Fruit fly (Drosophila melanogaster): ENCODE data around the gene CG14322.
A peak's percentile ranks its signal among the peaks of the same experiment; 100 is the strongest.

Gene CG14322

dm6 chr3R:17714773-17715344 lies 67.4 kb downstream of the CG14322 start:
- TF ChIP-seq CG15073 (GFP tag; optimal IDR thresholded peaks at IDR 0.05) (no peak), H2.0 (GFP tag; IDR thresholded peaks at IDR 0.05) (no peak), CG8388 (GFP tag; optimal IDR thresholded peaks at IDR 0.05) (no peak), ssp (GFP tag; IDR thresholded peaks at IDR 0.05) (no peak), emc (GFP tag; optimal IDR thresholded peaks at IDR 0.05) (no peak), Asciz (GFP tag; optimal IDR thresholded peaks at IDR 0.05) (no peak), CG16779 (GFP tag; IDR thresholded peaks at IDR 0.05) (0 out of 2 replicates have a peak, but pooled peaks have one; percentile 16), ara (GFP tag; IDR thresholded peaks at IDR 0.05) (no peak), twi (tag; optimal IDR thresholded peaks at IDR 0.05) (peak; percentile 80), Opbp (GFP tag; IDR thresholded peaks at IDR 0.05; ENCODE audit: partially characterized antibody) (no peak), sc (optimal IDR thresholded peaks at IDR 0.05) (no peak), sc (GFP tag; optimal IDR thresholded peaks at IDR 0.05) (no peak), CG9437 (GFP tag; optimal IDR thresholded peaks at IDR 0.05) (no peak), PHDP (tag; optimal IDR thresholded peaks at IDR 0.05) (no peak), CG15696 (tag; optimal IDR thresholded peaks at IDR 0.05) (no peak), CG11085 (GFP tag; IDR thresholded peaks at IDR 0.05) (no peak), Ada2b (GFP tag; IDR thresholded peaks at IDR 0.05) (no peak), zfh1 (GFP tag; IDR thresholded peaks at IDR 0.05) (no peak), CG4360 (GFP tag; IDR thresholded peaks at IDR 0.05) (peak; percentile 47), CG18599 (GFP tag; optimal IDR thresholded peaks at IDR 0.05) (peak; percentile 11), CG17361 (GFP tag; IDR thresholded peaks at IDR 0.05) (no peak), tna (GFP tag; IDR thresholded peaks at IDR 0.05; ENCODE audit: partially characterized antibody) (no peak), Hr78 (GFP tag; optimal IDR thresholded peaks at IDR 0.05) (peak in 1 of 2 experiments; percentile 2), Fer2 (tag; optimal IDR thresholded peaks at IDR 0.05) (no peak), Optix (GFP tag; IDR thresholded peaks at IDR 0.05) (no peak), CG2875 (GFP tag; optimal IDR thresholded peaks at IDR 0.05) (no peak), bsh (GFP tag; optimal IDR thresholded peaks at IDR 0.05) (no peak), crol (GFP tag; IDR thresholded peaks at IDR 0.05) (peak; percentile 97), CG4730 (GFP tag; IDR thresholded peaks at IDR 0.05) (no peak), Gug (GFP tag; IDR thresholded peaks at IDR 0.05) (no peak), D (optimal IDR thresholded peaks at IDR 0.05) (no peak), D (GFP tag; optimal IDR thresholded peaks at IDR 0.05) (no peak), slbo (GFP tag; IDR thresholded peaks at IDR 0.05) (no peak), tup (GFP tag; optimal IDR thresholded peaks at IDR 0.05) (no peak), CG12659 (GFP tag; optimal IDR thresholded peaks at IDR 0.05) (no peak), CG6791 (GFP tag; IDR thresholded peaks at IDR 0.05; ENCODE audit: partially characterized antibody) (no peak), CG6765 (GFP tag; optimal IDR thresholded peaks at IDR 0.05) (no peak), cg (GFP tag; optimal IDR thresholded peaks at IDR 0.05) (peak; percentile 79), Six4 (GFP tag; optimal IDR thresholded peaks at IDR 0.05) (no peak), rib (GFP tag; IDR thresholded peaks at IDR 0.05) (peak; percentile 30; the same call in 1 of the 2 replicates), CG8290 (GFP tag; optimal IDR thresholded peaks at IDR 0.05) (no peak), CG8290 (tag; optimal IDR thresholded peaks at IDR 0.05) (peak in 1 of 2 experiments; percentile 33), aop (GFP tag; IDR thresholded peaks at IDR 0.05) (no peak), HLH3B (GFP tag; IDR thresholded peaks at IDR 0.05) (no peak), Eip74EF (GFP tag; optimal IDR thresholded peaks at IDR 0.05) (no peak), CG7987 (GFP tag; optimal IDR thresholded peaks at IDR 0.05) (peak; percentile 83), CG3281 (GFP tag; optimal IDR thresholded peaks at IDR 0.05) (no peak), Stat92E (GFP tag; optimal IDR thresholded peaks at IDR 0.05) (peak in 1 of 3 experiments; percentile 12), ATbp (GFP tag; optimal IDR thresholded peaks at IDR 0.05) (no peak), eve (GFP tag; optimal IDR thresholded peaks at IDR 0.05) (no peak)
